Fruit fly (Drosophila melanogaster) whole organism, embryonic: ENCODE measurements around the gene Amacr.
A peak's percentile ranks its signal among the peaks of the same experiment; 100 is the strongest.

ENCODE experiments used
- Abd-B ChIP-seq: fragments of 200-800 bp; sonication (Bioruptor generic); optimal IDR thresholded peaks from 2 replicates; lab custom pipeline; 2018; ENCODE audit warnings: missing biosample characterization, mild to moderate bottlenecking, missing genetic modification characterization, moderate library complexity
- Atf6 ChIP-seq: fragments of 200-800 bp; sonication (Bioruptor generic); IDR thresholded peaks from 2 replicates; pipeline ENCODE4 v1.3.6; 2022; ENCODE audit warnings: missing biosample characterization, missing genetic modification characterization
- B-H1 ChIP-seq: fragments of 200-800 bp; sonication (Bioruptor generic); IDR thresholded peaks from 3 replicates; pipeline ENCODE4 v1.3.6; 2022; ENCODE audit warnings: missing biosample characterization, missing genetic modification characterization
- CG10543 ChIP-seq: fragments of 200-800 bp; sonication (Bioruptor generic); optimal IDR thresholded peaks from 3 replicates; lab custom pipeline; 2017; ENCODE audit warnings: missing biosample characterization, mild to moderate bottlenecking, missing genetic modification characterization, moderate library complexity
- CG13296 ChIP-seq: fragments of 200-800 bp; sonication (Bioruptor generic); optimal IDR thresholded peaks from 3 replicates; lab custom pipeline; 2018; ENCODE audit warnings: missing biosample characterization, mild to moderate bottlenecking, missing genetic modification characterization
- CG13894 ChIP-seq: fragments of 200-800 bp; sonication (Bioruptor generic); optimal IDR thresholded peaks from 3 replicates; lab custom pipeline; 2018; ENCODE audit warnings: missing biosample characterization, mild to moderate bottlenecking, missing genetic modification characterization, moderate library complexity
- CG14441 ChIP-seq: fragments of 200-800 bp; sonication (Bioruptor generic); IDR thresholded peaks from 2 replicates; pipeline ENCODE4 v1.3.6; 2022; ENCODE audit warnings: missing biosample characterization, missing genetic modification characterization
- CG17568 ChIP-seq: fragments of 200-800 bp; sonication (Bioruptor generic); optimal IDR thresholded peaks from 2 replicates; lab custom pipeline; 2018; ENCODE audit warnings: missing biosample characterization, mild to moderate bottlenecking, missing genetic modification characterization, moderate library complexity
- CG1832 ChIP-seq: fragments of 200-800 bp; sonication (Bioruptor generic); optimal IDR thresholded peaks from 2 replicates; lab custom pipeline; 2017; ENCODE audit warnings: missing biosample characterization, mild to moderate bottlenecking, missing genetic modification characterization, inconsistent platforms
- CG3065 ChIP-seq: fragments of 200-800 bp; sonication (Bioruptor generic); optimal IDR thresholded peaks from 2 replicates; lab custom pipeline; 2016; ENCODE audit warnings: missing biosample characterization, missing genetic modification characterization
- CG34376 ChIP-seq: fragments of 200-800 bp; sonication (Bioruptor generic); optimal IDR thresholded peaks from 2 replicates; lab custom pipeline; 2018; ENCODE audit warnings: missing biosample characterization, mild to moderate bottlenecking, missing genetic modification characterization
- CG5245 ChIP-seq: fragments of 200-800 bp; sonication (Bioruptor generic); optimal IDR thresholded peaks from 3 replicates; lab custom pipeline; 2016; ENCODE audit warnings: missing biosample characterization, missing genetic modification characterization
- CG6272 ChIP-seq: fragments of 200-800 bp; sonication (Bioruptor generic); IDR thresholded peaks from 2 replicates; pipeline ENCODE4 v1.3.6; 2022; ENCODE audit warnings: missing biosample characterization, missing genetic modification characterization
- CG7839 ChIP-seq: fragments of 200-800 bp; sonication (Bioruptor generic); optimal IDR thresholded peaks from 3 replicates; lab custom pipeline; 2018; ENCODE audit warnings: missing biosample characterization, mild to moderate bottlenecking, missing genetic modification characterization, moderate library complexity
- CG8089 ChIP-seq: fragments of 200-800 bp; sonication (Bioruptor generic); optimal IDR thresholded peaks from 3 replicates; lab custom pipeline; 2016; ENCODE audit warnings: missing biosample characterization, missing genetic modification characterization
- CG9727 ChIP-seq: fragments of 200-800 bp; sonication (Bioruptor generic); optimal IDR thresholded peaks from 3 replicates; lab custom pipeline; 2017; ENCODE audit warnings: missing biosample characterization, mild to moderate bottlenecking, missing genetic modification characterization
- CTCF ChIP-seq: fragments of 200-800 bp; sonication (Bioruptor generic); optimal IDR thresholded peaks from 2 replicates; lab custom pipeline; 2017; ENCODE audit warnings: missing biosample characterization, mild to moderate bottlenecking, missing genetic modification characterization, moderate library complexity
- D19B ChIP-seq: fragments of 200-800 bp; sonication (Bioruptor generic); optimal IDR thresholded peaks from 2 replicates; lab custom pipeline; 2017; ENCODE audit warnings: missing biosample characterization, mild to moderate bottlenecking, missing genetic modification characterization
- E2f1 ChIP-seq: fragments of 200-800 bp; sonication (Bioruptor generic); IDR thresholded peaks from 2 replicates; pipeline ENCODE4 v1.3.6; 2022; ENCODE audit warnings: missing biosample characterization, missing genetic modification characterization
- H15 ChIP-seq: fragments of 200-800 bp; sonication (Bioruptor generic); IDR thresholded peaks from 3 replicates; pipeline ENCODE4 v1.3.6; 2022; ENCODE audit warnings: missing biosample characterization, missing genetic modification characterization
- HmgD ChIP-seq: fragments of 200-800 bp; sonication (Bioruptor generic); optimal IDR thresholded peaks from 3 replicates; lab custom pipeline; 2016; ENCODE audit warnings: missing biosample characterization, missing genetic modification characterization
- Hmx ChIP-seq: fragments of 200-800 bp; sonication (Bioruptor generic); optimal IDR thresholded peaks from 2 replicates; lab custom pipeline; 2016; ENCODE audit warnings: missing biosample characterization, missing genetic modification characterization
- Hr51 ChIP-seq, 2 experiments: fragments of 200-800 bp; sonication (Bioruptor generic); optimal IDR thresholded peaks; 2 replicates in 1 of 2; 3 replicates in 1 of 2; lab custom pipeline; 2016 to 2018; ENCODE audit warnings: missing biosample characterization in 2 of 2, missing genetic modification characterization in 2 of 2, mild to moderate bottlenecking in 1 of 2, moderate library complexity in 1 of 2
- Mad ChIP-seq: fragments of 200-800 bp; sonication (Bioruptor generic); optimal IDR thresholded peaks from 2 replicates; lab custom pipeline; 2016; ENCODE audit warnings: missing biosample characterization, missing genetic modification characterization
- Meics ChIP-seq: fragments of 200-800 bp; sonication (Bioruptor generic); optimal IDR thresholded peaks from 2 replicates; lab custom pipeline; 2017; ENCODE audit warnings: missing biosample characterization, mild to moderate bottlenecking, missing genetic modification characterization
- NC2α ChIP-seq: fragments of 200-800 bp; sonication (Bioruptor generic); optimal IDR thresholded peaks from 2 replicates; lab custom pipeline; 2016; ENCODE audit warnings: missing biosample characterization, missing genetic modification characterization
- Optix ChIP-seq: fragments of 200-800 bp; sonication (Bioruptor generic); IDR thresholded peaks from 3 replicates; pipeline ENCODE4 v1.3.6; 2022; ENCODE audit warnings: missing biosample characterization, missing genetic modification characterization
- PHDP ChIP-seq: fragments of 200-800 bp; sonication (Bioruptor generic); optimal IDR thresholded peaks from 3 replicates; lab custom pipeline; 2018; ENCODE audit warnings: missing biosample characterization, mild to moderate bottlenecking, missing genetic modification characterization, moderate library complexity
- Rfx ChIP-seq: fragments of 200-800 bp; sonication (Bioruptor generic); IDR thresholded peaks from 2 replicates; pipeline ENCODE4 v1.3.6; 2022; ENCODE audit warnings: missing biosample characterization, missing genetic modification characterization
- Sox100B ChIP-seq: fragments of 200-800 bp; sonication (Bioruptor generic); optimal IDR thresholded peaks from 3 replicates; lab custom pipeline; 2018; ENCODE audit warnings: missing biosample characterization, mild to moderate bottlenecking, missing genetic modification characterization
- ato ChIP-seq: fragments of 200-800 bp; sonication (Bioruptor generic); IDR thresholded peaks from 2 replicates; pipeline ENCODE4 v1.3.6; 2022; ENCODE audit warnings: missing biosample characterization, missing genetic modification characterization; ENCODE audit not compliant: partially characterized antibody
- bowl ChIP-seq: fragments of 200-800 bp; sonication (Bioruptor generic); IDR thresholded peaks from 2 replicates; pipeline ENCODE4 v1.3.6; 2022; ENCODE audit warnings: missing biosample characterization, missing genetic modification characterization
- bsh ChIP-seq, 2 experiments: fragments of 200-800 bp; sonication (Bioruptor generic); optimal IDR thresholded peaks; 2 replicates each; lab custom pipeline; 2017 to 2018; ENCODE audit warnings: mild to moderate bottlenecking in 2 of 2, missing biosample characterization in 2 of 2, missing genetic modification characterization in 2 of 2, moderate library complexity in 1 of 2
- caup ChIP-seq: fragments of 200-800 bp; sonication (Bioruptor generic); optimal IDR thresholded peaks from 3 replicates; lab custom pipeline; 2017; ENCODE audit warnings: missing biosample characterization, mild to moderate bottlenecking, missing genetic modification characterization, moderate library complexity; ENCODE audit not compliant: severe bottlenecking
- dimm ChIP-seq: fragments of 200-800 bp; sonication (Bioruptor generic); IDR thresholded peaks from 2 replicates; pipeline ENCODE4 v1.3.6; 2022; ENCODE audit warnings: missing biosample characterization, missing genetic modification characterization
- dmrt99B ChIP-seq: fragments of 200-800 bp; sonication (Bioruptor generic); optimal IDR thresholded peaks from 2 replicates; lab custom pipeline; 2018; ENCODE audit warnings: missing biosample characterization, mild to moderate bottlenecking, missing genetic modification characterization, moderate library complexity
- exex ChIP-seq: fragments of 200-800 bp; sonication (Bioruptor generic); optimal IDR thresholded peaks from 4 replicates; lab custom pipeline; 2018; ENCODE audit warnings: missing biosample characterization, mild to moderate bottlenecking, missing genetic modification characterization, moderate library complexity
- fd64A ChIP-seq: fragments of 200-800 bp; sonication (Bioruptor generic); optimal IDR thresholded peaks from 3 replicates; lab custom pipeline; 2018; ENCODE audit warnings: missing biosample characterization, mild to moderate bottlenecking, missing genetic modification characterization
- fd96Cb ChIP-seq: fragments of 200-800 bp; sonication (Bioruptor generic); optimal IDR thresholded peaks from 2 replicates; lab custom pipeline; 2018; ENCODE audit warnings: missing biosample characterization, mild to moderate bottlenecking, missing genetic modification characterization, moderate library complexity
- inv ChIP-seq: fragments of 200-800 bp; sonication (Bioruptor generic); IDR thresholded peaks from 2 replicates; pipeline ENCODE4 v1.3.6; 2022; ENCODE audit warnings: missing biosample characterization, missing genetic modification characterization; ENCODE audit not compliant: partially characterized antibody
- jumu ChIP-seq: fragments of 200-800 bp; sonication (Bioruptor generic); optimal IDR thresholded peaks from 3 replicates; lab custom pipeline; 2016; ENCODE audit warnings: missing biosample characterization, missing genetic modification characterization
- mirr ChIP-seq: fragments of 200-800 bp; sonication (Bioruptor generic); optimal IDR thresholded peaks from 3 replicates; lab custom pipeline; 2018; ENCODE audit warnings: missing biosample characterization, mild to moderate bottlenecking, missing genetic modification characterization
- pan ChIP-seq, 4 experiments: fragments of >200 bp in 3 of 4; fragments of 200-800 bp in 1 of 4; sonication (Bioruptor generic) in 1 of 4; optimal IDR thresholded peaks in 3 of 4; IDR thresholded peaks in 1 of 4; 2 replicates each; pipeline versions ENCODE4 v1.3.6 to Lab custom; 2017 to 2022; ENCODE audit warnings: missing biosample characterization in 2 of 4, missing genetic modification characterization in 2 of 4, mixed read lengths in 1 of 4
- run ChIP-seq: fragments of 200-800 bp; sonication (Bioruptor generic); optimal IDR thresholded peaks from 3 replicates; lab custom pipeline; 2018; ENCODE audit warnings: missing biosample characterization, mild to moderate bottlenecking, missing genetic modification characterization
- salm ChIP-seq: fragments of 200-800 bp; sonication (Bioruptor generic); optimal IDR thresholded peaks from 2 replicates; lab custom pipeline; 2018; ENCODE audit warnings: missing biosample characterization, mild to moderate bottlenecking, missing genetic modification characterization
- sd ChIP-seq: fragments of 200-800 bp; sonication (Bioruptor generic); optimal IDR thresholded peaks from 3 replicates; lab custom pipeline; 2018; ENCODE audit warnings: missing biosample characterization, mild to moderate bottlenecking, missing genetic modification characterization, moderate library complexity
- sob ChIP-seq: fragments of 200-800 bp; sonication (Bioruptor generic); IDR thresholded peaks from 2 replicates; pipeline ENCODE4 v1.3.6; 2022; ENCODE audit warnings: missing biosample characterization, missing genetic modification characterization
- sqz ChIP-seq: fragments of 200-800 bp; sonication (Bioruptor generic); optimal IDR thresholded peaks from 3 replicates; lab custom pipeline; 2018; ENCODE audit warnings: missing biosample characterization, mild to moderate bottlenecking, missing genetic modification characterization
- sug ChIP-seq: fragments of 200-800 bp; optimal IDR thresholded peaks from 2 replicates; lab custom pipeline; 2019; ENCODE audit warnings: missing biosample characterization, mild to moderate bottlenecking, missing genetic modification characterization, moderate library complexity
- vnd ChIP-seq: fragments of 200-800 bp; sonication (Bioruptor generic); IDR thresholded peaks from 3 replicates; pipeline ENCODE4 v1.3.6; 2022; ENCODE audit warnings: missing biosample characterization, missing genetic modification characterization; ENCODE audit not compliant: partially characterized antibody

The Amacr gene

DNA sequence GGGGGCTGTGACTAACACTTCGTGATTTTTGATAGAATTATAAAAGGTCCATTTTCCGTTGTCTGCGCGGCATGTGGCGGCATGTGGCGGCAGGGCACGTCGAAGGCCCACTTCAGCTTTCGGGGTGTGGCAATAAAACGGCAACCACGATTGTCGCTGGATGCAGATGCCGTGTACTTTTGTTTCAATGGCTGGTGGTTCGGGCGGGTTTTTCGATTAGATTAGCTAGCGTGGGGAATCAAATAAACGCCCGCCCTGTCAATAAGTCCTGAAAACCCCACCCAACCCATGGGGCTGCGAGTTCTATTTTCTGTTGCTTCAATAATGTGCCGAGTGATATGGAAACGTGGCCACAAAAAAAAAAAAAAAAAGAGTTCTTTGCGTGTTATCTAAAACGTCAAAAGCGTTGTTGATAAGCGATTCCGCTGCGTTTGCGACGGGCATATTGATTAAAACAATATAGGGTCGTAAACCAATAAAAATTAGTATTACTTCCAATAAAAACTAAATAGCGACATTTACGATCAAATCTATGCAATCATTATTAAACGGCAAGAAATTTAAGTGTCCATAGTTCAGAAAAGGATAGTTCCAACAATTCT, 21.4 kb upstream of the Amacr start (continued):
- TF ChIP-seq ato: no peak
- TF ChIP-seq bowl (GFP tag; lab: Robert Waterston, UW): no peak
- TF ChIP-seq CG7839 (tag; lab: Kevin White, UChicago): peak; percentile 13
- TF ChIP-seq H15 (GFP tag; lab: Robert Waterston, UW): no peak
- no peak for TF ChIP-seq NC2α
- TF ChIP-seq D19B (GFP tag; lab: Kevin White, UChicago): no peak
- TF ChIP-seq sqz (GFP tag; lab: Kevin White, UChicago): peak; percentile 40
- TF ChIP-seq run (tag; lab: Kevin White, UChicago): no peak
- TF ChIP-seq salm (tag; lab: Kevin White, UChicago): peak; percentile 3
- no peak for TF ChIP-seq B-H1 (GFP tag; lab: Robert Waterston, UW)
- TF ChIP-seq fd64A: no peak
- TF ChIP-seq Mad (GFP tag; lab: Kevin White, UChicago): no peak
- TF ChIP-seq CG6272: no peak
- TF ChIP-seq E2f1 (GFP tag; lab: Robert Waterston, UW): no peak
- TF ChIP-seq sd (tag; lab: Kevin White, UChicago): peak; percentile 19
- TF ChIP-seq bsh (GFP tag; optimal IDR thresholded peaks at IDR 0.05; lab: Kevin White, UChicago): peak in 1 of 2 experiments; percentile 6
- TF ChIP-seq Optix: no peak
- peak; percentile 90 for TF ChIP-seq sug (tag; lab: Kevin White, UChicago)
- TF ChIP-seq Hr51 (GFP tag; optimal IDR thresholded peaks at IDR 0.05; lab: Kevin White, UChicago): peak in 1 of 2 experiments; percentile 35
- peak; percentile 63 for TF ChIP-seq CG10543 (GFP tag; lab: Kevin White, UChicago)
- TF ChIP-seq exex (tag; lab: Kevin White, UChicago): peak; percentile 79
- peak; percentile 3 for TF ChIP-seq CG17568 (GFP tag; lab: Kevin White, UChicago)
- TF ChIP-seq mirr (GFP tag; lab: Kevin White, UChicago): peak; percentile 1
- peak; percentile 4 for TF ChIP-seq Sox100B (GFP tag; lab: Kevin White, UChicago)
- TF ChIP-seq PHDP (tag; lab: Kevin White, UChicago): peak; percentile 47
- 0 out of 2 replicates have a peak, but pooled peaks have one; percentile 9 for TF ChIP-seq Atf6 (GFP tag; lab: Robert Waterston, UW)
- peak; percentile 43 for TF ChIP-seq CG13894 (tag; lab: Kevin White, UChicago)
- TF ChIP-seq pan (optimal IDR thresholded peaks at IDR 0.05; lab: Kevin White, UChicago): no peak
- peak in 1 of 2 experiments; percentile 13 for TF ChIP-seq pan (GFP tag; optimal IDR thresholded peaks at IDR 0.05 in 1 of 2, IDR thresholded peaks at IDR 0.05 in 1 of 2)
- peak; percentile 63 for TF ChIP-seq CG34376
- TF ChIP-seq CG5245 (GFP tag; lab: Kevin White, UChicago): no peak
- no peak for TF ChIP-seq dmrt99B (tag; lab: Kevin White, UChicago)
- no peak for TF ChIP-seq CG9727 (GFP tag; lab: Kevin White, UChicago)
- TF ChIP-seq Hmx (GFP tag; lab: Kevin White, UChicago): no peak
- 0 out of 2 replicates have a peak, but pooled peaks have one; percentile 17 for TF ChIP-seq Rfx (GFP tag; lab: Robert Waterston, UW)
- TF ChIP-seq fd96Cb (tag; lab: Kevin White, UChicago): no peak
- TF ChIP-seq CG14441: no peak
- TF ChIP-seq CG13296 (GFP tag; lab: Kevin White, UChicago): peak; percentile 29
- TF ChIP-seq, all 482 proteins: peak for 31

DNA sequence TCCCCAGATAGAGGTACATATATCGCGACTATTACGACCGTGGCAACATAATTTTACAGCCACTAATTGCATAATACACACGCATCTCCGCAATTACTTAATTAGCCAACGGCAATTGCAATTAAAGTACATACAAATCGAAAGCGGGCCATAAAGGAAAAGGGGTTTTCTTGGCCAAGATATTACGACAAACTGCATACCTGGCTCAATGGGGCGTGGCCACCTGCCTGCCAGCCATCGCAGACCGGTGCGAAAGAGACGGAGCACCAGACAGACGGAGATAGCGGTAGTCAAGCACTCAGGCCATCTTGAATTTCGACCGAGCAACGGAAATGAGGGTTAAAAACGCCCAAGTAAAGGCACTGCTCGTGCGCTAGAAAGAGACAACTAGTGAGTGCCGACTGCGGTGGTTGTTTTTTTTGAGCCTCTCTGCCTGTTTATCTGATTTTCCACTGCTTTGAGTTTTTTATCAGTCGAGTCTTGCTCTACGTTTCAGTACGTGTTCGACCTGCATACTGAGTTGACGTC, 18.2 kb upstream of the Amacr start, which contains the start of gene cad:
TSS of gene cad (plus strand) at position 490 of the 528 bp plus-strand sequence.
- TF ChIP-seq CTCF (no peak), dimm (GFP tag; lab: Robert Waterston, UW) (no peak), CG8089 (no peak), HmgD (peak; percentile 35), jumu (GFP tag; lab: Kevin White, UChicago) (no peak), Meics (peak; percentile 39), inv (GFP tag; lab: Robert Waterston, UW) (no peak), caup (GFP tag; lab: Kevin White, UChicago) (peak; percentile 40), Abd-B (GFP tag; lab: Kevin White, UChicago) (no peak), CG1832 (GFP tag; lab: Kevin White, UChicago) (peak; percentile 98), CG3065 (no peak), vnd (GFP tag; lab: Robert Waterston, UW) (0 out of 3 replicates have a peak, but pooled peaks have one; percentile 25), sob (GFP tag; lab: Robert Waterston, UW) (peak; percentile 57; the same call in 1 of the 2 replicates)
